Fruit fly (Drosophila melanogaster) whole organism, embryonic: ENCODE data around the gene CG33108.
A peak's percentile ranks its signal among the peaks of the same experiment; 100 is the strongest.

Experiments used
- ATbp ChIP-seq: fragments of 200-800 bp; sonication (Bioruptor generic); optimal IDR thresholded peaks from 2 replicates; lab custom pipeline; 2017; ENCODE audit warnings: missing biosample characterization, mild to moderate bottlenecking, missing genetic modification characterization, missing genetic modification reagents
- Antp ChIP-seq: fragments of 200-800 bp; sonication (Bioruptor generic); optimal IDR thresholded peaks from 3 replicates; lab custom pipeline; 2016; ENCODE audit warnings: missing biosample characterization, missing genetic modification characterization
- Asciz ChIP-seq: fragments of 200-800 bp; sonication (Bioruptor generic); optimal IDR thresholded peaks from 2 replicates; lab custom pipeline; 2017; ENCODE audit warnings: missing biosample characterization, mild to moderate bottlenecking, missing genetic modification characterization, missing genetic modification reagents
- Atf6 ChIP-seq: fragments of 200-800 bp; sonication (Bioruptor generic); IDR thresholded peaks from 2 replicates; pipeline ENCODE4 v1.3.6; 2022; ENCODE audit warnings: missing biosample characterization, missing genetic modification characterization
- B-H2 ChIP-seq: fragments of 200-800 bp; sonication (Bioruptor generic); optimal IDR thresholded peaks from 2 replicates; lab custom pipeline; 2018; ENCODE audit warnings: missing biosample characterization, mild to moderate bottlenecking, missing genetic modification characterization
- CG10209 ChIP-seq: fragments of 200-800 bp; sonication (Bioruptor generic); optimal IDR thresholded peaks from 3 replicates; lab custom pipeline; 2017; ENCODE audit warnings: missing biosample characterization, mild to moderate bottlenecking, missing genetic modification characterization, missing genetic modification reagents
- CG11085 ChIP-seq: fragments of 200-800 bp; sonication (Bioruptor generic); IDR thresholded peaks from 2 replicates; pipeline ENCODE4 v1.3.6; 2022; ENCODE audit warnings: missing biosample characterization, missing genetic modification characterization
- CG11695 ChIP-seq: fragments of 200-800 bp; sonication (Bioruptor generic); IDR thresholded peaks from 3 replicates; pipeline ENCODE4 v1.3.6; 2022; ENCODE audit warnings: missing biosample characterization, missing genetic modification characterization
- CG12659 ChIP-seq: fragments of 200-800 bp; sonication (Bioruptor generic); optimal IDR thresholded peaks from 3 replicates; lab custom pipeline; 2017; ENCODE audit warnings: mild to moderate bottlenecking, missing biosample characterization, missing genetic modification reagents, missing genetic modification characterization
- CG13123 ChIP-seq: fragments of 200-800 bp; sonication (Bioruptor generic); optimal IDR thresholded peaks from 2 replicates; lab custom pipeline; 2016; ENCODE audit warnings: missing biosample characterization, missing genetic modification characterization
- CG13775 ChIP-seq: fragments of 200-800 bp; sonication (Bioruptor generic); optimal IDR thresholded peaks from 3 replicates; lab custom pipeline; 2017; ENCODE audit warnings: missing biosample characterization, mild to moderate bottlenecking, missing genetic modification characterization
- CG17359 ChIP-seq: fragments of 200-800 bp; sonication (Bioruptor generic); optimal IDR thresholded peaks from 3 replicates; lab custom pipeline; 2018; ENCODE audit warnings: missing biosample characterization, mild to moderate bottlenecking, missing genetic modification characterization, moderate library complexity
- CG18619 ChIP-seq: fragments of 200-800 bp; sonication (Bioruptor generic); optimal IDR thresholded peaks from 3 replicates; lab custom pipeline; 2017; ENCODE audit warnings: missing biosample characterization, mild to moderate bottlenecking, missing genetic modification characterization
- CG2875 ChIP-seq: fragments of 200-800 bp; sonication (Bioruptor generic); optimal IDR thresholded peaks from 2 replicates; lab custom pipeline; 2017; ENCODE audit warnings: missing biosample characterization, mild to moderate bottlenecking, missing genetic modification characterization, missing genetic modification reagents
- CG30403 ChIP-seq: fragments of 200-800 bp; sonication (Bioruptor generic); optimal IDR thresholded peaks from 3 replicates; lab custom pipeline; 2016; ENCODE audit warnings: missing biosample characterization, missing genetic modification characterization
- CG31365 ChIP-seq: fragments of 200-800 bp; sonication (Bioruptor generic); optimal IDR thresholded peaks from 2 replicates; lab custom pipeline; 2018; ENCODE audit warnings: missing biosample characterization, mild to moderate bottlenecking, missing genetic modification characterization
- CG4282 ChIP-seq: fragments of 200-800 bp; sonication (Bioruptor generic); optimal IDR thresholded peaks from 2 replicates; lab custom pipeline; 2016; ENCODE audit warnings: missing biosample characterization, missing genetic modification characterization
- CG4424 ChIP-seq: fragments of 200-800 bp; sonication (Bioruptor generic); optimal IDR thresholded peaks from 3 replicates; lab custom pipeline; 2016; ENCODE audit warnings: missing biosample characterization, missing genetic modification characterization
- CG5953 ChIP-seq: fragments of 200-800 bp; sonication (Bioruptor generic); IDR thresholded peaks from 2 replicates; pipeline ENCODE4 v1.3.6; 2022; ENCODE audit warnings: missing biosample characterization, missing genetic modification characterization
- CG6272 ChIP-seq: fragments of 200-800 bp; sonication (Bioruptor generic); IDR thresholded peaks from 2 replicates; pipeline ENCODE4 v1.3.6; 2022; ENCODE audit warnings: missing biosample characterization, missing genetic modification characterization
- CG6854 ChIP-seq: fragments of 200-800 bp; sonication (Bioruptor generic); optimal IDR thresholded peaks from 3 replicates; lab custom pipeline; 2017; ENCODE audit warnings: missing biosample characterization, mild to moderate bottlenecking, missing genetic modification characterization
- CG8281 ChIP-seq: fragments of 200-800 bp; sonication (Bioruptor generic); optimal IDR thresholded peaks from 2 replicates; lab custom pipeline; 2018; ENCODE audit warnings: missing biosample characterization, mild to moderate bottlenecking, missing genetic modification characterization, moderate library complexity
- CG8290 ChIP-seq, 3 experiments: fragments of 200-800 bp; sonication (Bioruptor generic); optimal IDR thresholded peaks; 2 replicates each; lab custom pipeline; 2016 to 2019; ENCODE audit warnings: missing biosample characterization in 3 of 3, missing genetic modification characterization in 3 of 3, mild to moderate bottlenecking in 2 of 3, moderate library complexity in 1 of 3
- Chrac-16 ChIP-seq: fragments of 200-800 bp; sonication (Bioruptor generic); optimal IDR thresholded peaks from 3 replicates; lab custom pipeline; 2016; ENCODE audit warnings: missing biosample characterization, missing genetic modification characterization
- Dad ChIP-seq: fragments of 200-800 bp; sonication (Bioruptor generic); optimal IDR thresholded peaks from 3 replicates; lab custom pipeline; 2016; ENCODE audit warnings: missing biosample characterization, missing genetic modification characterization
- Hmx ChIP-seq: fragments of 200-800 bp; sonication (Bioruptor generic); optimal IDR thresholded peaks from 2 replicates; lab custom pipeline; 2016; ENCODE audit warnings: missing biosample characterization, missing genetic modification characterization
- NC2β ChIP-seq: fragments of 200-800 bp; sonication (Bioruptor generic); optimal IDR thresholded peaks from 2 replicates; lab custom pipeline; 2016; ENCODE audit warnings: missing biosample characterization, missing genetic modification characterization
- Opbp ChIP-seq: fragments of 200-800 bp; sonication (Bioruptor generic); IDR thresholded peaks from 3 replicates; pipeline ENCODE4 v1.3.6; 2022; ENCODE audit warnings: missing biosample characterization, missing genetic modification characterization; ENCODE audit not compliant: partially characterized antibody
- Ptx1 ChIP-seq: fragments of 200-800 bp; sonication (Bioruptor generic); IDR thresholded peaks from 2 replicates; pipeline ENCODE4 v1.3.6; 2022; ENCODE audit warnings: missing biosample characterization, missing genetic modification characterization
- Rx ChIP-seq: fragments of 200-800 bp; sonication (Bioruptor generic); IDR thresholded peaks from 2 replicates; pipeline ENCODE4 v1.3.6; 2022; ENCODE audit warnings: missing biosample characterization, missing genetic modification characterization
- Sin3A ChIP-seq: fragments of >200 bp; optimal IDR thresholded peaks from 2 replicates; lab custom pipeline; 2018
- Taf1 ChIP-seq: fragments of 200-800 bp; sonication (Bioruptor generic); IDR thresholded peaks from 2 replicates; pipeline ENCODE4 v1.3.6; 2022; ENCODE audit warnings: missing biosample characterization, missing genetic modification characterization
- Xbp1 ChIP-seq: fragments of 200-800 bp; sonication (Bioruptor generic); optimal IDR thresholded peaks from 3 replicates; lab custom pipeline; 2016; ENCODE audit warnings: missing biosample characterization, mild to moderate bottlenecking, missing genetic modification characterization
- abd-A ChIP-seq: fragments of 200-800 bp; sonication (Bioruptor generic); optimal IDR thresholded peaks from 3 replicates; lab custom pipeline; 2019; ENCODE audit warnings: missing biosample characterization, mild to moderate bottlenecking, missing genetic modification characterization, moderate library complexity
- br ChIP-seq: fragments of >200 bp; optimal IDR thresholded peaks from 2 replicates; lab custom pipeline; 2017
- cas ChIP-seq: fragments of 200-800 bp; sonication (Bioruptor generic); IDR thresholded peaks from 2 replicates; pipeline ENCODE4 v1.3.6; 2022; ENCODE audit warnings: missing biosample characterization, missing genetic modification characterization
- chinmo ChIP-seq: fragments of 200-800 bp; sonication (Bioruptor generic); IDR thresholded peaks from 4 replicates; pipeline ENCODE4 v1.3.6; 2022; ENCODE audit warnings: missing biosample characterization, missing genetic modification characterization; ENCODE audit not compliant: partially characterized antibody
- crol ChIP-seq: fragments of 200-800 bp; sonication (Bioruptor generic); IDR thresholded peaks from 2 replicates; pipeline ENCODE4 v1.3.6; 2022; ENCODE audit warnings: missing biosample characterization, missing genetic modification characterization
- disco-r ChIP-seq: fragments of 200-800 bp; sonication (Bioruptor generic); optimal IDR thresholded peaks from 2 replicates; lab custom pipeline; 2016; ENCODE audit warnings: missing biosample characterization, missing genetic modification characterization
- esg ChIP-seq: fragments of 200-800 bp; sonication (Bioruptor generic); conservative IDR thresholded peaks from 2 replicates; pipeline ENCODE4 v1.3.6; 2022; ENCODE audit warnings: missing biosample characterization, missing genetic modification characterization
- fu2 ChIP-seq: fragments of 200-800 bp; sonication (Bioruptor generic); optimal IDR thresholded peaks from 2 replicates; lab custom pipeline; 2016; ENCODE audit warnings: missing biosample characterization, missing genetic modification characterization
- gcm2 ChIP-seq: fragments of 200-800 bp; sonication (Bioruptor generic); optimal IDR thresholded peaks from 2 replicates; lab custom pipeline; 2016; ENCODE audit warnings: missing biosample characterization, missing genetic modification characterization
- hbn ChIP-seq: fragments of 200-800 bp; sonication (Bioruptor generic); IDR thresholded peaks from 2 replicates; pipeline ENCODE4 v1.3.6; 2022; ENCODE audit warnings: missing biosample characterization, missing genetic modification characterization; ENCODE audit not compliant: partially characterized antibody
- her ChIP-seq: fragments of 200-800 bp; sonication (Bioruptor generic); optimal IDR thresholded peaks from 2 replicates; lab custom pipeline; 2016; ENCODE audit warnings: missing biosample characterization, missing genetic modification characterization
- inv ChIP-seq: fragments of 200-800 bp; sonication (Bioruptor generic); IDR thresholded peaks from 2 replicates; pipeline ENCODE4 v1.3.6; 2022; ENCODE audit warnings: missing biosample characterization, missing genetic modification characterization; ENCODE audit not compliant: partially characterized antibody
- nmo ChIP-seq: fragments of 200-800 bp; sonication (Bioruptor generic); optimal IDR thresholded peaks from 2 replicates; lab custom pipeline; 2018; ENCODE audit warnings: missing biosample characterization, mild to moderate bottlenecking, missing genetic modification characterization, moderate library complexity
- salm ChIP-seq: fragments of 200-800 bp; sonication (Bioruptor generic); optimal IDR thresholded peaks from 2 replicates; lab custom pipeline; 2018; ENCODE audit warnings: missing biosample characterization, mild to moderate bottlenecking, missing genetic modification characterization
- sens-2 ChIP-seq: fragments of 200-800 bp; sonication (Bioruptor generic); IDR thresholded peaks from 2 replicates; pipeline ENCODE4 v1.3.6; 2022; ENCODE audit warnings: missing biosample characterization, missing genetic modification characterization
- shn ChIP-seq: fragments of 200-800 bp; sonication (Bioruptor generic); optimal IDR thresholded peaks from 3 replicates; lab custom pipeline; 2016; ENCODE audit warnings: missing biosample characterization, missing genetic modification characterization
- sna ChIP-seq: fragments of 200-800 bp; sonication (Bioruptor generic); IDR thresholded peaks from 2 replicates; pipeline ENCODE4 v1.3.6; 2022; ENCODE audit warnings: missing biosample characterization, missing genetic modification characterization; ENCODE audit not compliant: partially characterized antibody
- unpg ChIP-seq: fragments of 200-800 bp; sonication (Bioruptor generic); optimal IDR thresholded peaks from 3 replicates; lab custom pipeline; 2018; ENCODE audit warnings: missing biosample characterization, mild to moderate bottlenecking, missing genetic modification characterization, moderate library complexity

CG33108 gene

DNA sequence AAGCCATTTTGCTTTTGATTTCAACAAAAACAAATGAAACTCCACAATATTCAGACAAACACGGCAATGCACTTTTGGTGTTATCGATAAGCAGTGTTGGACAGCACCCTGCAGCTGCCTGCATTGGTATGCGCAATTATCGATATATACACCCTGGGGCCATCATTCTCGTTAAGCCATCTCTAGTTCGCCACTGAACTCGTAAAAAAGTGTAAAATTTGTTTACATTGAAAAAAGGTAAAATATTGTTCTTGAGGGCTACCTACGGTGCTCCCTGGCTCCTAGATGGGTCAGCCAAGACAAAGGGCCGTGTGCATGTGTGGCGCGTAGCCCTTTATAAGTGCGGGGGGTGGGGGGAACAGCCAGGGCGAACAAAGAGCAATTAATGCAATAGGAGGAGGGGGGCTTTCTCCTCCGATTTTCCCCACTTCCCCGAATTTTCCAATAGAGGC, 9.0 kb upstream of the CG33108 start, which contains the start of the genes CG13603 and CG5902 (continued):
- no peak for TF ChIP-seq salm (tag; lab: Kevin White, UChicago)
- TF ChIP-seq CG2875 (GFP tag; lab: Kevin White, UChicago): no peak
- no peak for TF ChIP-seq CG8290 (GFP tag; optimal IDR thresholded peaks at IDR 0.05; lab: Kevin White, UChicago)
- TF ChIP-seq CG8290 (tag; optimal IDR thresholded peaks at IDR 0.05; lab: Kevin White, UChicago): no peak
- TF ChIP-seq Ptx1 (GFP tag; lab: Robert Waterston, UW): 0 out of 2 replicates have a peak, but pooled peaks have one; percentile 44
- TF ChIP-seq Opbp (GFP tag; lab: Robert Waterston, UW): peak; percentile 88
- no peak; the same call in 1 of the 2 replicates for TF ChIP-seq esg (GFP tag; lab: Robert Waterston, UW)
- no peak for TF ChIP-seq Taf1
- TF ChIP-seq CG4424 (GFP tag; lab: Kevin White, UChicago): peak; percentile 57
- no peak for TF ChIP-seq CG11085 (GFP tag; lab: Robert Waterston, UW)
- TF ChIP-seq inv (GFP tag; lab: Robert Waterston, UW): peak; percentile 59; the same call in 1 of the 2 replicates
- TF ChIP-seq nmo (GFP tag; lab: Kevin White, UChicago): peak; percentile 82
- peak; percentile 98 for TF ChIP-seq chinmo
- TF ChIP-seq hbn (GFP tag; lab: Robert Waterston, UW): peak; percentile 71; the same call in 1 of the 2 replicates
- no peak for TF ChIP-seq Rx (GFP tag; lab: Robert Waterston, UW)
- no peak for TF ChIP-seq cas (GFP tag; lab: Robert Waterston, UW)
- TF ChIP-seq CG13123 (GFP tag; lab: Kevin White, UChicago): peak; percentile 23
- TF ChIP-seq NC2β: peak; percentile 62
- TF ChIP-seq Sin3A (lab: Kevin White, UChicago): peak; percentile 72
- TF ChIP-seq CG17359: peak; percentile 36
- TF ChIP-seq CG10209 (GFP tag; lab: Kevin White, UChicago): no peak
- 0 out of 2 replicates have a peak, but pooled peaks have one; percentile 46 for TF ChIP-seq CG6272 (GFP tag; lab: Robert Waterston, UW)
- TF ChIP-seq Xbp1: peak; percentile 64
- TF ChIP-seq sens-2 (GFP tag; lab: Robert Waterston, UW): no peak
- peak; percentile 40 for TF ChIP-seq Dad (GFP tag; lab: Kevin White, UChicago)
- TF ChIP-seq Antp (GFP tag; lab: Kevin White, UChicago): peak; percentile 70
- TF ChIP-seq fu2 (GFP tag; lab: Kevin White, UChicago): peak; percentile 31
- TF ChIP-seq CG6854: no peak
- no peak for TF ChIP-seq br (lab: Kevin White, UChicago)
- no peak for TF ChIP-seq Hmx (GFP tag; lab: Kevin White, UChicago)
- TF ChIP-seq crol (GFP tag; lab: Robert Waterston, UW): peak; percentile 97
- peak; percentile 47 for TF ChIP-seq shn (GFP tag; lab: Kevin White, UChicago)
- TF ChIP-seq abd-A: no peak
- peak; percentile 80 for TF ChIP-seq CG12659
- TF ChIP-seq CG4282 (GFP tag; lab: Kevin White, UChicago): peak; percentile 60
- no peak for TF ChIP-seq CG5953
- TF ChIP-seq Atf6 (GFP tag; lab: Robert Waterston, UW): no peak
- no peak for TF ChIP-seq CG18619 (GFP tag; lab: Kevin White, UChicago)
- TF ChIP-seq unpg (GFP tag; lab: Kevin White, UChicago): no peak
- peak; percentile 65 for TF ChIP-seq sna (GFP tag; lab: Robert Waterston, UW)
- peak; percentile 66 for TF ChIP-seq her (GFP tag; lab: Kevin White, UChicago)
- TF ChIP-seq CG31365 (tag; lab: Kevin White, UChicago): no peak
- no peak for TF ChIP-seq B-H2 (GFP tag; lab: Kevin White, UChicago)
- TF ChIP-seq ATbp: no peak
- TF ChIP-seq CG13775: peak; percentile 31
- peak; percentile 50 for TF ChIP-seq Chrac-16
- TF ChIP-seq disco-r (GFP tag; lab: Kevin White, UChicago): no peak
- no peak for TF ChIP-seq Asciz
- peak; percentile 61 for TF ChIP-seq gcm2 (GFP tag; lab: Kevin White, UChicago)
- TF ChIP-seq CG30403: peak; percentile 64
- TF ChIP-seq CG11695: no peak
- no peak for TF ChIP-seq CG8281 (tag; lab: Kevin White, UChicago)
